Worm (Caenorhabditis elegans) whole organism, L4 larva: Measurements from ENCODE around the gene lgc-47.

Experiments used
- F26F4.8 ChIP-seq: fragments of 200-800 bp; sonication (Bioruptor generic); conservative IDR thresholded peaks from 2 replicates; pipeline ENCODE4 v1.3.6; 2022; ENCODE audit warnings: missing genetic modification characterization, missing compliant biosample characterization
- R02D3.7 ChIP-seq: fragments of 150-350 bp; sonication (generic microtip); optimal IDR thresholded peaks from 3 replicates; lab custom pipeline; 2014; ENCODE audit warnings: missing biosample characterization, missing genetic modification characterization
- aly-2 ChIP-seq: sonication (generic microtip); optimal IDR thresholded peaks from 2 replicates; lab custom pipeline; 2018; ENCODE audit warnings: missing biosample characterization, missing genetic modification characterization
- ceh-20 ChIP-seq: fragments of 200-800 bp; sonication (Bioruptor generic); IDR thresholded peaks from 2 replicates; pipeline ENCODE4 v1.3.6; 2022; ENCODE audit warnings: missing genetic modification reagents, missing genetic modification characterization, missing compliant biosample characterization
- ces-1 ChIP-seq: fragments of 150-350 bp; sonication (generic microtip); optimal IDR thresholded peaks from 4 replicates; lab custom pipeline; 2014; ENCODE audit warnings: missing biosample characterization, missing genetic modification reagents, missing genetic modification characterization
- dmd-9 ChIP-seq: fragments of 200-800 bp; sonication (Bioruptor generic); IDR thresholded peaks from 2 replicates; pipeline ENCODE4 v1.3.6; 2022; ENCODE audit warnings: missing genetic modification reagents, missing genetic modification characterization, missing compliant biosample characterization
- dpl-1 ChIP-seq: fragments of 150-350 bp; optimal IDR thresholded peaks from 2 replicates; lab custom pipeline; 2014; ENCODE audit warnings: missing biosample characterization, missing genetic modification reagents, missing genetic modification characterization
- jun-1 ChIP-seq: fragments of 150-350 bp; optimal IDR thresholded peaks from 2 replicates; lab custom pipeline; 2014; ENCODE audit warnings: missing biosample characterization, missing genetic modification reagents, missing genetic modification characterization
- lin-13 ChIP-seq: fragments of 150-350 bp; optimal IDR thresholded peaks from 2 replicates; lab custom pipeline; 2014; ENCODE audit warnings: missing biosample characterization, missing genetic modification reagents, missing genetic modification characterization
- lin-39 ChIP-seq: fragments of 150-350 bp; optimal IDR thresholded peaks from 2 replicates; lab custom pipeline; 2014; ENCODE audit warnings: missing biosample characterization, missing genetic modification reagents, missing genetic modification characterization
- nhr-76 ChIP-seq: fragments of 150-350 bp; optimal IDR thresholded peaks from 2 replicates; lab custom pipeline; 2014; ENCODE audit warnings: missing biosample characterization, missing genetic modification characterization
- zip-2 ChIP-seq: fragments of 150-350 bp; optimal IDR thresholded peaks from 2 replicates; lab custom pipeline; 2014; ENCODE audit warnings: missing biosample characterization, missing genetic modification characterization
- ztf-11 ChIP-seq: fragments of 150-350 bp; optimal IDR thresholded peaks from 2 replicates; lab custom pipeline; 2014; ENCODE audit warnings: missing biosample characterization, missing genetic modification characterization
- ztf-7 ChIP-seq: fragments of 150-350 bp; optimal IDR thresholded peaks from 2 replicates; lab custom pipeline; 2014; ENCODE audit warnings: missing biosample characterization, missing genetic modification characterization

ce11 chrX:9822606-9823264, 15.3 kb upstream of the lgc-47 start:
- no peak for TF ChIP-seq nhr-76 (tag; lab: Kevin White, UChicago)
- no peak for TF ChIP-seq jun-1 (tag; lab: Kevin White, UChicago)
- no peak for TF ChIP-seq F26F4.8 (GFP tag; lab: Robert Waterston, UW)
- TF ChIP-seq aly-2 (tag; lab: Kevin White, UChicago), result no peak
- TF ChIP-seq lin-13 (GFP tag; lab: Kevin White, UChicago), result no peak
- TF ChIP-seq ces-1 (GFP tag; lab: Kevin White, UChicago), result no peak
- no peak for TF ChIP-seq dmd-9 (GFP tag; lab: Robert Waterston, UW)
- no peak for TF ChIP-seq ceh-20
- no peak for TF ChIP-seq zip-2 (tag; lab: Kevin White, UChicago)
- no peak for TF ChIP-seq R02D3.7 (tag; lab: Kevin White, UChicago)
- TF ChIP-seq lin-39 (tag; lab: Kevin White, UChicago), result no peak
- TF ChIP-seq dpl-1 (GFP tag; lab: Kevin White, UChicago), result peak; percentile 23
- TF ChIP-seq ztf-11, result no peak
- no peak for TF ChIP-seq ztf-7 (tag; lab: Kevin White, UChicago)
